Fruit fly (Drosophila melanogaster): ENCODE results near the gene galene.

The galene gene

dm6 chr3L:1265423-1266002 lies 30.0 kb downstream of the galene start:
- TF ChIP-seq Rel (GFP tag; optimal IDR thresholded peaks at IDR 0.05), result no peak
- peak; percentile 52 for TF ChIP-seq Rel (tag; optimal IDR thresholded peaks at IDR 0.05)
- TF ChIP-seq foxo (GFP tag; optimal IDR thresholded peaks at IDR 0.05), result no peak
- no peak for TF ChIP-seq Abd-B (GFP tag; optimal IDR thresholded peaks at IDR 0.05)
- TF ChIP-seq Vsx2 (GFP tag; optimal IDR thresholded peaks at IDR 0.05; ENCODE audit: partially characterized antibody), result peak; percentile 34
- peak; percentile 68 for TF ChIP-seq Dif (GFP tag; optimal IDR thresholded peaks at IDR 0.05; ENCODE audit: partially characterized antibody)
- peak in 1 of 2 experiments; percentile 45 for TF ChIP-seq dl (GFP tag; optimal IDR thresholded peaks at IDR 0.05; ENCODE audit: insufficient read depth in 1 of 2, partially characterized antibody in 2 of 2)

DNA sequence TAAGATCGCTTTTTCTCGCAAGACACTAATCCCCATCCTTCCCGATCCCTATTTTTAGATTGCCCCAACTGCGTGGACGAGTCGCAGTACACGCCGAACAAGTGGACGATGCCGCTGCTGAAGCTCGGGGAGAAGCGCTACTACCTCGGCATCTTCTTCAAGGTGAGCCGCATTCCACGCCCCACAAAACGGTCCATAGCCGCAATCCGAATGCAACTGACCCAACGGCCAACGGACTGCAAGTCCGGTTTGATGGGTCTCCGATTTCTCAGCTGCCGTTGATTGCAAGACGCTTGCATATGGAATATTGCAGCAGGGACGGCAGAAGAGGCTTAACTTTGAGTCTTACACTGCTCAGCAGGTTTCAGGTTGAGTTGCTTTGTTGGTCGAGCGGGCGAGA lies 33.5 kb downstream of the galene start:
- TF ChIP-seq Dif (GFP tag; optimal IDR thresholded peaks at IDR 0.05; ENCODE audit: partially characterized antibody) (peak; percentile 31), OdsH (GFP tag; optimal IDR thresholded peaks at IDR 0.05) (no peak)

DNA sequence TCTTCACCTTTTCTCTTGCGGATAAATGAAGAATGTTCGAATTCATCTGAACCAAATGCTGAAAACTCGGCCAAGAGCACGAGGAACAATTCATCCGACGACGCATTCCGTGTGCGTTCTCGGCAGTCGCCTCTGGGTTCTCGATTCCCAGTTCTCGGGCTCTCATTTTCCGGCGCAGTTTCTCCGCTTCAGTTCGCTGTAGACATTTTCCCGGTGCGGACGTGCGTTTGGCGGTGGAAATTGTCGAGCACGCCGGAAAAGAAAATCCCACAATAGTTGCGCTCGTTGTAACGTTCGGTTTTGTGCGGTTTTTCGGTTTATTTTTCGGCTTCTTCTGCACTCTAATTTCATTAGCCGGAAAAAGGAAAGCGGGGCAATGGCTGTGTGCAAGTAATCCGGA lies 40.2 kb downstream of the galene start, which contains the start of gene CG32333:
CG32333 (plus strand) TSS at position 190 of the 400 bp plus-strand sequence.
- TF ChIP-seq br (GFP tag; optimal IDR thresholded peaks at IDR 0.05), result no peak
- no peak for TF ChIP-seq Dfd (GFP tag; optimal IDR thresholded peaks at IDR 0.05)
- TF ChIP-seq Myc (optimal IDR thresholded peaks at IDR 0.05), result no peak
- TF ChIP-seq dl (GFP tag; optimal IDR thresholded peaks at IDR 0.05; ENCODE audit: insufficient read depth in 1 of 2, partially characterized antibody in 2 of 2), result no peak
- no peak for TF ChIP-seq psq (GFP tag; optimal IDR thresholded peaks at IDR 0.05)
- no peak for TF ChIP-seq foxo (GFP tag; optimal IDR thresholded peaks at IDR 0.05)
- TF ChIP-seq Hnf4 (GFP tag; optimal IDR thresholded peaks at IDR 0.05), result no peak
- TF ChIP-seq Hr83 (GFP tag; optimal IDR thresholded peaks at IDR 0.05; ENCODE audit: poor library complexity, severe bottlenecking), result no peak
- no peak for TF ChIP-seq Sp1 (GFP tag; optimal IDR thresholded peaks at IDR 0.05)
- no peak for TF ChIP-seq h (GFP tag; optimal IDR thresholded peaks at IDR 0.05)
- TF ChIP-seq pan (optimal IDR thresholded peaks at IDR 0.05), result no peak
- no peak for TF ChIP-seq brk (GFP tag; optimal IDR thresholded peaks at IDR 0.05)
- no peak for TF ChIP-seq CrebA (GFP tag; optimal IDR thresholded peaks at IDR 0.05; ENCODE audit: borderline replicate concordance)
- TF ChIP-seq OdsH (GFP tag; optimal IDR thresholded peaks at IDR 0.05), result no peak
- no peak for TF ChIP-seq N (GFP tag; optimal IDR thresholded peaks at IDR 0.05)
- no peak for TF ChIP-seq Dif (GFP tag; optimal IDR thresholded peaks at IDR 0.05; ENCODE audit: partially characterized antibody)
- TF ChIP-seq ey (GFP tag; optimal IDR thresholded peaks at IDR 0.05), result no peak
- no peak for TF ChIP-seq Abd-B (GFP tag; optimal IDR thresholded peaks at IDR 0.05)
- TF ChIP-seq Vsx2 (GFP tag; optimal IDR thresholded peaks at IDR 0.05; ENCODE audit: partially characterized antibody), result no peak
- no peak for TF ChIP-seq sage (GFP tag; optimal IDR thresholded peaks at IDR 0.05)

- TF ChIP-seq brk (GFP tag; optimal IDR thresholded peaks at IDR 0.05) (no peak), Vsx2 (GFP tag; optimal IDR thresholded peaks at IDR 0.05; ENCODE audit: partially characterized antibody) (no peak), GATAd (GFP tag; optimal IDR thresholded peaks at IDR 0.05) (no peak), HLH106 (tag; optimal IDR thresholded peaks at IDR 0.05) (no peak), OdsH (GFP tag; optimal IDR thresholded peaks at IDR 0.05) (no peak), Mio (GFP tag; optimal IDR thresholded peaks at IDR 0.05) (no peak), N (GFP tag; optimal IDR thresholded peaks at IDR 0.05) (no peak), dmrt93B (GFP tag; optimal IDR thresholded peaks at IDR 0.05) (no peak), rgr (GFP tag; optimal IDR thresholded peaks at IDR 0.05) (no peak), foxo (GFP tag; optimal IDR thresholded peaks at IDR 0.05) (no peak), ey (GFP tag; optimal IDR thresholded peaks at IDR 0.05) (no peak), psq (GFP tag; optimal IDR thresholded peaks at IDR 0.05) (no peak)
These were observed 42.4 kb downstream of the galene start for dm6 chr3L:1277937-1278336.

dm6 chr3L:1279685-1280084 lies 44.2 kb downstream of the galene start:
- peak; percentile 18 for TF ChIP-seq ey (GFP tag; optimal IDR thresholded peaks at IDR 0.05)
- TF ChIP-seq Myc (optimal IDR thresholded peaks at IDR 0.05), result no peak

DNA sequence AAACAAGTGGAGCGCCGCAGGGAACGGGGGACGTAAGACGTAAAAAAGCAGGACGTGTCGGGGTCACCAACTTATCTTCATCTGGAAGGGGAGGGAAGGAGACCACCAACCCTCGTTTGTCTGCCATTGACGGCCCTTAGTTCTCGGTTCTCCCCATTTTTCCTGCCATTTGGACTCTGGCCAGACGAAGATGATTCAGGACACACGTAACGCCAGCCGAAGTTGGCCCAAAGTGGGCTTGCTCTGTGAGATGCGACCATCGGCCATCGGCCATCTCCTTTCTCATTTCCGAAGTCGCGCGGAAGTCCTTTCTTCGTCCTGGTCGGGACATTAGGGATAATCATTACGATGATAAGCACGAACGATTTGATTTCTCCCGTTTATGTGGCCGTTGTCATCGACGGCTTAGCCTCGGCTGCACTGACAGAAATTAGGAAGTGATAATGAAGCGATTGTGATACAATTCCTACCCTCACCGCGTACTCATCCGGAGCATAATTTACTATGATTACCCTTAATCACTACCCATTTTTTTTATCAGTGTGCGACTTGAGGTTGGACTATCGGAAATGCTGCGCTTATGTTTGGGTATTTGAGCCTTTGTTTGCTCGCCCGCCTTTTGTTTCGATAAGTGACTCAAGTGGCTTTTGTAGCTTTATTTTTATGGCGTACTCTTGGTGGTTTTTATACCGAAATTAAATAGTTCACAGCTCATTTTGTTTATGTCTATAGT lies 45.5 kb downstream of the galene start:
- TF ChIP-seq foxo (GFP tag; optimal IDR thresholded peaks at IDR 0.05), result no peak
- no peak for TF ChIP-seq Jra (GFP tag; optimal IDR thresholded peaks at IDR 0.05)
- no peak for TF ChIP-seq psq (GFP tag; optimal IDR thresholded peaks at IDR 0.05)
- TF ChIP-seq CG9705 (GFP tag; optimal IDR thresholded peaks at IDR 0.05), result no peak
- no peak for TF ChIP-seq lola (GFP tag; optimal IDR thresholded peaks at IDR 0.05)
- no peak for TF ChIP-seq Dif (GFP tag; optimal IDR thresholded peaks at IDR 0.05; ENCODE audit: partially characterized antibody)
- TF ChIP-seq jim (GFP tag; optimal IDR thresholded peaks at IDR 0.05), result no peak
- no peak for TF ChIP-seq h (GFP tag; optimal IDR thresholded peaks at IDR 0.05)
- no peak for TF ChIP-seq HLH106 (tag; optimal IDR thresholded peaks at IDR 0.05)
- no peak for TF ChIP-seq N (GFP tag; optimal IDR thresholded peaks at IDR 0.05)
- no peak for TF ChIP-seq CrebA (GFP tag; optimal IDR thresholded peaks at IDR 0.05; ENCODE audit: borderline replicate concordance)
- no peak for TF ChIP-seq GATAd (GFP tag; optimal IDR thresholded peaks at IDR 0.05)
- no peak for TF ChIP-seq usp (GFP tag; optimal IDR thresholded peaks at IDR 0.05)
- TF ChIP-seq brk (GFP tag; optimal IDR thresholded peaks at IDR 0.05), result no peak
